Worm (Caenorhabditis elegans): Measurements from ENCODE around the gene hpo-25.

- no peak for TF ChIP-seq ceh-83 (GFP tag; optimal IDR thresholded peaks at IDR 0.05)
- TF ChIP-seq elt-3 (tag; optimal IDR thresholded peaks at IDR 0.05), result no peak
- no peak for TF ChIP-seq pha-4 (tag; optimal IDR thresholded peaks at IDR 0.05)
- no peak for TF ChIP-seq nhr-76 (tag; optimal IDR thresholded peaks at IDR 0.05)
- TF ChIP-seq tbx-8 (GFP tag; optimal IDR thresholded peaks at IDR 0.05), result no peak
- TF ChIP-seq nhr-237 (tag; optimal IDR thresholded peaks at IDR 0.05), result no peak
- no peak for TF ChIP-seq snpc-4 (tag; optimal IDR thresholded peaks at IDR 0.05)
- TF ChIP-seq lin-13 (tag; optimal IDR thresholded peaks at IDR 0.05), result no peak
- TF ChIP-seq sptf-1 (tag; optimal IDR thresholded peaks at IDR 0.05), result no peak
- TF ChIP-seq unc-62 (GFP tag; optimal IDR thresholded peaks at IDR 0.05), result no peak
- no peak for TF ChIP-seq unc-39 (tag; optimal IDR thresholded peaks at IDR 0.05)
- TF ChIP-seq sem-2 (GFP tag; optimal IDR thresholded peaks at IDR 0.05), result no peak
- no peak for TF ChIP-seq ztf-11 (tag; optimal IDR thresholded peaks at IDR 0.05)
- TF ChIP-seq mab-5 (tag; optimal IDR thresholded peaks at IDR 0.05), result no peak
Observed at ce11 chrII:2417889-2418288, 48.8 kb downstream of the hpo-25 start, which contains the start of the genes F42G2.5 and F42G2.7.

Data from whole organism, mixed stage, embryonic.